Fruit fly (Drosophila melanogaster): ENCODE results near the gene Hmu.

Gene Hmu

dm6 chr3R:27273118-27274062 lies 15.2 kb upstream of the Hmu start, which contains the start of gene CG5934 (continued):
- TF ChIP-seq CG17361 (GFP tag; IDR thresholded peaks at IDR 0.05) (no peak), CG9215 (GFP tag; IDR thresholded peaks at IDR 0.05) (no peak), twi (tag; optimal IDR thresholded peaks at IDR 0.05) (no peak), CG10959 (GFP tag; IDR thresholded peaks at IDR 0.05) (no peak), CG11093 (GFP tag; IDR thresholded peaks at IDR 0.05) (no peak), CG1602 (GFP tag; optimal IDR thresholded peaks at IDR 0.05) (no peak), Lpt (GFP tag; optimal IDR thresholded peaks at IDR 0.05) (no peak), Jarid2 (GFP tag; optimal IDR thresholded peaks at IDR 0.05) (no peak), chinmo (GFP tag; IDR thresholded peaks at IDR 0.05; ENCODE audit: partially characterized antibody) (no peak), org-1 (GFP tag; optimal IDR thresholded peaks at IDR 0.05) (no peak), ci (GFP tag; IDR thresholded peaks at IDR 0.05) (no peak), wor (GFP tag; IDR thresholded peaks at IDR 0.05) (no peak), CG30403 (GFP tag; optimal IDR thresholded peaks at IDR 0.05) (peak; percentile 41), Doc2 (GFP tag; IDR thresholded peaks at IDR 0.05) (no peak), H2.0 (GFP tag; IDR thresholded peaks at IDR 0.05) (no peak), jing (GFP tag; optimal IDR thresholded peaks at IDR 0.05) (no peak), gsb-n (tag; optimal IDR thresholded peaks at IDR 0.05) (no peak), sug (tag; optimal IDR thresholded peaks at IDR 0.05) (peak; percentile 26), ind (GFP tag; optimal IDR thresholded peaks at IDR 0.05) (peak; percentile 42), CG18619 (GFP tag; optimal IDR thresholded peaks at IDR 0.05) (peak; percentile 34), Doc3 (GFP tag; IDR thresholded peaks at IDR 0.05; ENCODE audit: partially characterized antibody) (no peak), CG15011 (GFP tag; optimal IDR thresholded peaks at IDR 0.05) (no peak), CG11085 (GFP tag; IDR thresholded peaks at IDR 0.05) (peak; percentile 14; the same call in 1 of the 2 replicates), Drgx (GFP tag; IDR thresholded peaks at IDR 0.05) (no peak), CG12769 (tag; optimal IDR thresholded peaks at IDR 0.05) (peak; percentile 17), Dref (GFP tag; IDR thresholded peaks at IDR 0.05) (peak; percentile 44), CG13287 (GFP tag; IDR thresholded peaks at IDR 0.05; ENCODE audit: partially characterized antibody) (peak; percentile 24), CG14667 (GFP tag; IDR thresholded peaks at IDR 0.05) (no peak), Hmr (GFP tag; optimal IDR thresholded peaks at IDR 0.05) (peak; percentile 50), lab (GFP tag; optimal IDR thresholded peaks at IDR 0.05) (peak; percentile 45), CG12104 (GFP tag; optimal IDR thresholded peaks at IDR 0.05) (no peak), disco-r (GFP tag; optimal IDR thresholded peaks at IDR 0.05) (no peak), otp (GFP tag; IDR thresholded peaks at IDR 0.05) (no peak), CG5180 (GFP tag; optimal IDR thresholded peaks at IDR 0.05) (no peak), CG12942 (GFP tag; optimal IDR thresholded peaks at IDR 0.05) (peak; percentile 31), CG9876 (GFP tag; optimal IDR thresholded peaks at IDR 0.05) (no peak), CG8944 (GFP tag; optimal IDR thresholded peaks at IDR 0.05) (no peak), tll (GFP tag; optimal IDR thresholded peaks at IDR 0.05) (no peak), klu (GFP tag; IDR thresholded peaks at IDR 0.05) (no peak), Trl (optimal IDR thresholded peaks at IDR 0.05) (no peak), Trl (GFP tag; optimal IDR thresholded peaks at IDR 0.05) (peak; percentile 61), CG17359 (tag; optimal IDR thresholded peaks at IDR 0.05) (peak; percentile 35), CG13424 (tag; optimal IDR thresholded peaks at IDR 0.05) (no peak), danr (GFP tag; IDR thresholded peaks at IDR 0.05) (no peak), fru (optimal IDR thresholded peaks at IDR 0.05) (no peak), kay (GFP tag; optimal IDR thresholded peaks at IDR 0.05) (no peak), CG11696 (GFP tag; IDR thresholded peaks at IDR 0.05) (no peak), sob (GFP tag; IDR thresholded peaks at IDR 0.05) (peak; percentile 42), bsh (GFP tag; optimal IDR thresholded peaks at IDR 0.05) (no peak), peb (GFP tag; IDR thresholded peaks at IDR 0.05) (no peak)

Measured in whole organism, embryonic.